Fruit fly (Drosophila melanogaster): ENCODE results near the gene pasha.

The pasha gene

dm6 chr3R:31609413-31610054 is 8.2 kb upstream of the pasha start (continued):
- TF ChIP-seq CG8290 (GFP tag; optimal IDR thresholded peaks at IDR 0.05) = no peak
- TF ChIP-seq CG8290 (tag; optimal IDR thresholded peaks at IDR 0.05) = peak in 1 of 2 experiments; percentile 75
- no peak for TF ChIP-seq CG42726 (GFP tag; IDR thresholded peaks at IDR 0.05; ENCODE audit: partially characterized antibody)
- TF ChIP-seq CG12391 (tag; optimal IDR thresholded peaks at IDR 0.05) = peak; percentile 49
- TF ChIP-seq D19A (tag; optimal IDR thresholded peaks at IDR 0.05) = peak; percentile 38
- no peak for TF ChIP-seq jigr1 (GFP tag; IDR thresholded peaks at IDR 0.05)
- no peak for TF ChIP-seq sr (GFP tag; IDR thresholded peaks at IDR 0.05)
- peak; percentile 40 for TF ChIP-seq CG13296 (GFP tag; optimal IDR thresholded peaks at IDR 0.05)
- TF ChIP-seq danr (GFP tag; IDR thresholded peaks at IDR 0.05) = no peak
- peak; percentile 62 for TF ChIP-seq CG6854 (GFP tag; optimal IDR thresholded peaks at IDR 0.05)
- peak; percentile 36 for TF ChIP-seq Side (GFP tag; optimal IDR thresholded peaks at IDR 0.05)
- TF ChIP-seq onecut (GFP tag; IDR thresholded peaks at IDR 0.05) = peak; percentile 94
- TF ChIP-seq her (GFP tag; optimal IDR thresholded peaks at IDR 0.05) = peak; percentile 26
- TF ChIP-seq CG8924 (tag; optimal IDR thresholded peaks at IDR 0.05) = peak; percentile 43
- no peak for TF ChIP-seq CG1233 (GFP tag; optimal IDR thresholded peaks at IDR 0.05)
- peak; percentile 43 for TF ChIP-seq NfI (GFP tag; optimal IDR thresholded peaks at IDR 0.05)
- peak; percentile 96 for TF ChIP-seq gfzf (GFP tag; optimal IDR thresholded peaks at IDR 0.05)
- TF ChIP-seq CG17361 (GFP tag; IDR thresholded peaks at IDR 0.05) = no peak
- TF ChIP-seq hth (optimal IDR thresholded peaks at IDR 0.05) = no peak
- TF ChIP-seq CrebB (tag; optimal IDR thresholded peaks at IDR 0.05) = peak; percentile 71
- peak; percentile 59 for TF ChIP-seq grau (tag; optimal IDR thresholded peaks at IDR 0.05)
- TF ChIP-seq ash1 (GFP tag; optimal IDR thresholded peaks at IDR 0.05) = peak; percentile 27
- peak; percentile 57 for TF ChIP-seq Tbp (GFP tag; optimal IDR thresholded peaks at IDR 0.05)
- TF ChIP-seq C15 (GFP tag; IDR thresholded peaks at IDR 0.05) = no peak
- peak; percentile 3 for TF ChIP-seq CG7786 (GFP tag; optimal IDR thresholded peaks at IDR 0.05)
- peak; percentile 16 for TF ChIP-seq ATbp (GFP tag; optimal IDR thresholded peaks at IDR 0.05)
- TF ChIP-seq dmrt99B (tag; optimal IDR thresholded peaks at IDR 0.05) = peak; percentile 7
- no peak for TF ChIP-seq Adf1 (GFP tag; IDR thresholded peaks at IDR 0.05)
- TF ChIP-seq zf30C (GFP tag; optimal IDR thresholded peaks at IDR 0.05) = peak; percentile 2
- TF ChIP-seq lmd (GFP tag; IDR thresholded peaks at IDR 0.05) = no peak
- peak; percentile 43 for TF ChIP-seq Nf-YC (tag; optimal IDR thresholded peaks at IDR 0.05)
- TF ChIP-seq CG11085 (GFP tag; IDR thresholded peaks at IDR 0.05) = no peak
- peak; percentile 75 for TF ChIP-seq CG12769 (tag; optimal IDR thresholded peaks at IDR 0.05)
- TF ChIP-seq insv (GFP tag; optimal IDR thresholded peaks at IDR 0.05) = peak in 1 of 2 experiments; percentile 60
- TF ChIP-seq CG4424 (GFP tag; optimal IDR thresholded peaks at IDR 0.05) = peak; percentile 1
- no peak for TF ChIP-seq rib (GFP tag; IDR thresholded peaks at IDR 0.05)
- TF ChIP-seq Usf (GFP tag; optimal IDR thresholded peaks at IDR 0.05) = no peak
- no peak for TF ChIP-seq CG6272 (GFP tag; IDR thresholded peaks at IDR 0.05)
- peak; percentile 32 for TF ChIP-seq CG15601 (tag; optimal IDR thresholded peaks at IDR 0.05)
- TF ChIP-seq Hsf (GFP tag; optimal IDR thresholded peaks at IDR 0.05) = no peak
- TF ChIP-seq CG9797 (GFP tag; optimal IDR thresholded peaks at IDR 0.05) = peak; percentile 93
- TF ChIP-seq disco-r (GFP tag; optimal IDR thresholded peaks at IDR 0.05) = peak; percentile 1
- peak; percentile 15 for TF ChIP-seq CG17568 (GFP tag; optimal IDR thresholded peaks at IDR 0.05)
- TF ChIP-seq CG2120 (GFP tag; optimal IDR thresholded peaks at IDR 0.05) = peak; percentile 39
- no peak for TF ChIP-seq kni (GFP tag; optimal IDR thresholded peaks at IDR 0.05)
- TF ChIP-seq sim (GFP tag; IDR thresholded peaks at IDR 0.05) = no peak
- TF ChIP-seq CG9817 (tag; optimal IDR thresholded peaks at IDR 0.05) = peak; percentile 14
- no peak for TF ChIP-seq CG15011 (GFP tag; optimal IDR thresholded peaks at IDR 0.05)
- peak; percentile 21 for TF ChIP-seq gcm (GFP tag; optimal IDR thresholded peaks at IDR 0.05)
- no peak for TF ChIP-seq CG11560 (tag; IDR thresholded peaks at IDR 0.05)
- no peak for TF ChIP-seq cad (GFP tag; optimal IDR thresholded peaks at IDR 0.05)

Measured in whole organism, embryonic.